Worm (Caenorhabditis elegans) whole organism, dauer: ENCODE measurements around the gene M163.9.

Source experiments
- unc-62 ChIP-seq: sonication (generic microtip); optimal IDR thresholded peaks from 2 replicates; lab custom pipeline; 2017; ENCODE audit warnings: missing biosample characterization, missing genetic modification reagents, missing genetic modification characterization

M163.9 gene

ce11 chrX:14495785-14496184 lies 26.4 kb downstream of the M163.9 start, which contains the start of gene ztf-14:
TSS of gene ztf-14 (plus strand) at chrX:14496085.
- TF ChIP-seq unc-62 (GFP tag; lab: Kevin White, UChicago) = no peak

ce11 chrX:14496545-14496944 lies 27.2 kb downstream of the M163.9 start:
- no peak for TF ChIP-seq unc-62 (GFP tag; lab: Kevin White, UChicago)

ce11 chrX:14499830-14500409 lies 30.5 kb downstream of the M163.9 start:
- no peak for TF ChIP-seq unc-62 (GFP tag; lab: Kevin White, UChicago)

ce11 chrX:14500422-14501058 lies 31.2 kb downstream of the M163.9 start:
- no peak for TF ChIP-seq unc-62 (GFP tag; lab: Kevin White, UChicago)

- TF ChIP-seq unc-62 (GFP tag; lab: Kevin White, UChicago) = no peak
These were observed 32.8 kb downstream of the M163.9 start for ce11 chrX:14502116-14502587.

ce11 chrX:14503282-14503681 lies 33.9 kb downstream of the M163.9 start:
- no peak for TF ChIP-seq unc-62 (GFP tag; lab: Kevin White, UChicago)

- no peak for TF ChIP-seq unc-62 (GFP tag; lab: Kevin White, UChicago)
These were observed 34.6 kb downstream of the M163.9 start, which contains the start of gene M163.1 for ce11 chrX:14503800-14504550. TSS of gene M163.1 (minus strand) at chrX:14503824.

ce11 chrX:14504551-14504902 lies 35.1 kb downstream of the M163.9 start:
- TF ChIP-seq unc-62 (GFP tag; lab: Kevin White, UChicago) = no peak

ce11 chrX:14505578-14506353 lies 36.4 kb downstream of the M163.9 start:
- no peak for TF ChIP-seq unc-62 (GFP tag; lab: Kevin White, UChicago)

- no peak for TF ChIP-seq unc-62 (GFP tag; lab: Kevin White, UChicago)
These were observed 38.6 kb downstream of the M163.9 start for ce11 chrX:14507992-14508391.

ce11 chrX:14508823-14509259 lies 39.5 kb downstream of the M163.9 start:
- no peak for TF ChIP-seq unc-62 (GFP tag; lab: Kevin White, UChicago)

ce11 chrX:14510358-14510757 lies 41.0 kb downstream of the M163.9 start:
- TF ChIP-seq unc-62 (GFP tag; lab: Kevin White, UChicago) = no peak

ce11 chrX:14512817-14513216 lies 43.4 kb downstream of the M163.9 start, which contains the start of gene fbxa-141:
TSS of gene fbxa-141 (minus strand) at chrX:14512917.
- TF ChIP-seq unc-62 (GFP tag; lab: Kevin White, UChicago) = no peak

- no peak for TF ChIP-seq unc-62 (GFP tag; lab: Kevin White, UChicago)
These were observed 44.1 kb downstream of the M163.9 start for ce11 chrX:14513462-14513861.

ce11 chrX:14515028-14515427 lies 45.6 kb downstream of the M163.9 start, which contains the start of gene gcsh-1:
TSS of gene gcsh-1 (minus strand) at chrX:14515073.
- no peak for TF ChIP-seq unc-62 (GFP tag; lab: Kevin White, UChicago)
